Fruit fly (Drosophila melanogaster): ENCODE results near the gene Taf6.

The Taf6 gene

DNA sequence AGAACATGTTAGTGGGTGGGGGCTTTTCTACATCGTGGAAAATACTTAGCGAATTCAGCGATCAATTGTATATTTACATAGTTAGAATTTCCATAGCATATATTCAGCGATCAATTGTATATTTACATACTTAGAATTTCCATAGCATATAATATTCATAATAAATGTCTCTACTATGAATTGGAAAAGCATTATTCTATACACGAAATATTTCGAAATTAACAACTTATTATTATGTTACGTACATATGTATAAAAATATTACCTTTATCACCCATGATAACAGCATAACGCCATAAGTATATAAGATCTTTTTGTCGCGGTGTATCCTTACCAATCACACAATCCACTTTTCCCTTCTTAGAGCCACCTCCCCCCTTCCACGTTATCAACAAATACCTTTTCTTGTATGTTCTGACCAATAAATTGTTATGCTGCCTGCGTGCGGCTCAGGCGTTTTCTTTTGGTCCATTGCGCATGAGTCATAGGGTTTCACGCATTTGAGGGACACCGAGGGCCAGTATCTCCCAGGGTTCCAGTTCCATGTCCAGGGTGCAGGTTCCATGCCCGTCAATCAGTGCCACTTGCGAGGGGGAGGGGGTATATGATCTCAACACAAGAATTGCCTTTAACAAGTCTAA lies 38.1 kb downstream of the Taf6 start:
- no peak for TF ChIP-seq h (optimal IDR thresholded peaks at IDR 0.05)
- TF ChIP-seq psq (optimal IDR thresholded peaks at IDR 0.05), result no peak
- no peak for TF ChIP-seq Myc (optimal IDR thresholded peaks at IDR 0.05)
- no peak for TF ChIP-seq ttk (optimal IDR thresholded peaks at IDR 0.05)
- TF ChIP-seq insv (optimal IDR thresholded peaks at IDR 0.05), result no peak
- no peak for TF ChIP-seq Sin3A (optimal IDR thresholded peaks at IDR 0.05)

DNA sequence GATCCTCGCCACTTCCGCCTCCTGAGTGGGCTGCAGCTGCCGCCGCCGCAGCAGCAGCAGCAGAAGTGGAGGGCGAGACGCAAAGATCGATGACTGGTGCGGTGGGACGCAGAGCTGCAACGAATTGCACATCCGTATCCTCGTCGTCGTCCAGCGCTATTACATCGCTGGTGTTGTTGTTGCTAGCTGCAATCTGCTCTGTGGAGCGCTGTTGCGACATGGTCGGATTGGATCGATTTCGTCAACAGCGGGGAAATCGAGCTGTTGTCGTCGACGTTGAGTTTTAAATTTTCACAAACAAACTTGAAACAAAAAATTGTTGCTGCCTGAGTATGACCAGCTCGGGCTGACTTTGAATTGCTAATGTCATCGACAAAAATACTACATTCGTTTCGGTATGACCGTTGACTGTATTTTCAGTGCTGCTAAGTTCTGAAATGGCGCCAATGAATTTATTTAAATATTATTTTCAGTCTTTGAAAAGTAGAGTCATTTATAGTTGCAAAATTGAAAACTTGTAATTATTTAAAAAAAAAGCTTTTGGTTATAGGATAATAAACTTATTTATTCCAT lies 43.6 kb downstream of the Taf6 start, which contains the start of gene Rnf146:
Gene Rnf146 (minus strand): TSS at position 369 of the 573 bp plus-strand sequence.
- TF ChIP-seq insv (optimal IDR thresholded peaks at IDR 0.05) (no peak), psq (optimal IDR thresholded peaks at IDR 0.05) (no peak), Sin3A (optimal IDR thresholded peaks at IDR 0.05) (no peak), ttk (optimal IDR thresholded peaks at IDR 0.05) (no peak), h (optimal IDR thresholded peaks at IDR 0.05) (no peak), Myc (optimal IDR thresholded peaks at IDR 0.05) (no peak)

DNA sequence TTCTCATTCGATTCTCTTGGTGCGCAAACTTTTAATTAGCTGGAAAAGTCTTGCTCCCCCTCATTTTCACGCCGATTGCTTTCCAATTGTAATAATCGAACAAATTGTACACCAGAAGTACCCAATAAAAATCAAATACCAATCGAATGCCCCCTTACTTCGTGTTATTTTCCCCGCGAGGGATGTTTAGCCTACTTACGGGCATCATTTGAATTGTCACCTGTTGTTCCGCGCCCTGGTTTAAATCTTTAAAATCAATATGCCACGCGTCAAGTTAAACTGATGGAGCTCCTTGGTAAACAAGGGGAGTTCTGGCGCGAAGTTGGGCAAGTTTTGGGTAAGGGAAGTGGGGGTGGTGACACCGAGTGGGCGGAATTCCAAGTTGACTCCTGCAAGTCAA lies 47.4 kb downstream of the Taf6 start:
- TF ChIP-seq insv (optimal IDR thresholded peaks at IDR 0.05) (no peak), psq (optimal IDR thresholded peaks at IDR 0.05) (no peak), Myc (optimal IDR thresholded peaks at IDR 0.05) (no peak), h (optimal IDR thresholded peaks at IDR 0.05) (no peak), Sin3A (optimal IDR thresholded peaks at IDR 0.05) (no peak), ttk (optimal IDR thresholded peaks at IDR 0.05) (no peak)

DNA sequence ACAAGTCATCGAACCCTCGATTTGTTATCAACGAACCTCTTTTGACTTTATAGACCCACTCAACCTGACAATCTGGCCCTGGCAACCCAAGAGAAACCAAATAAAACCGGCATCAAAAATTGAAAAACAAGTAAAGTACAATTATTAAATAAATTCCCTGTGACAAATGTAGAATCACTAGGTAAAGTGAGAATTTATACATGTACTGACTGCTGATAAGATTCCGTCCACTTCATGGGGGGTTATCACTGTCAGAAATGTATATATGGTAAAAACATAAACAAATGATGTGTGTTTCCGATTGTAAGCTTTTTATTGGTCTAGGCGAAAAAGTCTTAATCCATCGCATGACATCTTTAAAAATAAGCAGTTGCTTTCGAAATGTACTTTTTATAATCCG lies 49.8 kb downstream of the Taf6 start:
- no peak for TF ChIP-seq Myc (optimal IDR thresholded peaks at IDR 0.05)
- TF ChIP-seq h (optimal IDR thresholded peaks at IDR 0.05), result no peak
- TF ChIP-seq ttk (optimal IDR thresholded peaks at IDR 0.05), result no peak
- no peak for TF ChIP-seq insv (optimal IDR thresholded peaks at IDR 0.05)
- no peak for TF ChIP-seq psq (optimal IDR thresholded peaks at IDR 0.05)
- no peak for TF ChIP-seq Sin3A (optimal IDR thresholded peaks at IDR 0.05)

DNA sequence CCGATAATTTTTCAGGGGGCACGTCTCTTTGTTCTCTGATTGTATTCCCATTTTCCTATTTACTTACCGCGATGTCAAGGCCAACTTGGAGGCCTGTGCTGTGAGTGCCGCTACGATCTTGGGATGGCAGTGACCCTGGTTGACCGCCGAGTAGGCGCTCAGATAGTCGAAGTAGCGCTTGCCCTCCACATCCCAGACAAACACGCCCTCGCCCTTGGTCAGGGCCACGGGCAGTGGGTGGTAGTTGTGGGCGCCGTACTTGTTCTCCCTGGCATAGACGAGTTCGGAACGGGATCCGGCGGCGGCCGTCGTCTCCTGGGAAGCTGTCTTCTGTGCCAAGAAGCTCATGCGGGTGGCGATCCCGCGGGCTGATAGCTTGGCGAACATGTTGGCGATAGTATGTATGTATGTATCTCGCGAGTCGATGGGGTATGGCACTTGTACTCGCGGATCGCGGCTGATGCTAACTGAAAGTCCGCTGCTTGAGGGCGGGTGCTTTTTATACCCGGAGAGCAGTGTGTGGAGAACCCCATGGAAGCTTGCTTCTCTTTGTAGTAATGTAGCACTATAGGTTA lies 50.6 kb downstream of the Taf6 start, which contains the start of gene Oat:
Gene Oat (minus strand): TSS at position 478 of the 575 bp plus-strand sequence.
- TF ChIP-seq insv (optimal IDR thresholded peaks at IDR 0.05), result no peak
- TF ChIP-seq h (optimal IDR thresholded peaks at IDR 0.05), result no peak
- no peak for TF ChIP-seq ttk (optimal IDR thresholded peaks at IDR 0.05)
- no peak for TF ChIP-seq Sin3A (optimal IDR thresholded peaks at IDR 0.05)

DNA sequence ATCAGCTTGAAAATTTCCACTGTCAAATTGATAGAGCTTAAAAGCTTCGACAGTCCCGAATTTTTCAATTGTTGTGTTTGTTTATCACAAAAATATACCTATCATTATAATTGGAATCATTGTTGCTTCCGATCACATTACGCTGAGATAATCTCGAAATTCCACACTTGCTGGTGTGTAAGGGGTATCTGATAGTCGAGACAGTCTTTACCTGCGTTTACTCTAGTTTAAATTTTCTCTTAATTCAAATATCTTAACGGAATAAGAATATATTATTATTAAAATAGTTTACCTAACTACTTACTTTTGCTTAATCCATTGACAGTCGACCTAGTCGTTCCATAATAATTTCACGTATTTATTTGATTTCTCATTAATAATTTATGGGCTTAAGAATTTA lies 51.2 kb downstream of the Taf6 start:
- TF ChIP-seq insv (optimal IDR thresholded peaks at IDR 0.05) (no peak), h (optimal IDR thresholded peaks at IDR 0.05) (no peak), psq (optimal IDR thresholded peaks at IDR 0.05) (no peak), Sin3A (optimal IDR thresholded peaks at IDR 0.05) (no peak), ttk (optimal IDR thresholded peaks at IDR 0.05) (no peak), Myc (optimal IDR thresholded peaks at IDR 0.05) (no peak)

DNA sequence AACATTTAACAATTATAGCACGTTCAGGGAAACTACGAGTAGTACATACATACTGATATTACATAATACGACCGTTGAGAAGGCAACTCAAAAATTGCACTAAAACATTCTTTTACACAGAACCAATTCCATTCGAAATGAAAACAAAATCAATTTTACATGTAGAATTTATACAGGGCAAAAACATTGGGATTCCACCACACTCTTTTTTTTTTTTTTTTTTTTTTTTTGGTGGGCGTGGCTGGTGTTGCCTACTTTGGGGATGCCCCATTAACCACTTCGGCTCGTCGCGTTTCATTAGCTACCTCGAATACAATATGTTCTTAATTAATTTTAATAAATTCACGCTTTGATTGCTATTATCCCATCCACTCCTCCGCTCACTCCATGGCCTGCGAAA lies 51.7 kb downstream of the Taf6 start:
- TF ChIP-seq ttk (optimal IDR thresholded peaks at IDR 0.05) (no peak), Sin3A (optimal IDR thresholded peaks at IDR 0.05) (no peak), psq (optimal IDR thresholded peaks at IDR 0.05) (no peak), Myc (optimal IDR thresholded peaks at IDR 0.05) (no peak), h (optimal IDR thresholded peaks at IDR 0.05) (no peak), insv (optimal IDR thresholded peaks at IDR 0.05) (no peak)
